Fruit fly (Drosophila melanogaster) whole organism, adult: ENCODE results near the gene Dnali1.

ENCODE experiments used
- Clk ChIP-seq: fragments of 200-800 bp; sonication (Bioruptor generic); optimal IDR thresholded peaks from 2 replicates; lab custom pipeline; 2017; ENCODE audit warnings: missing biosample characterization, missing genetic modification characterization
- Crg-1 ChIP-seq: fragments of 200-800 bp; sonication (Bioruptor generic); optimal IDR thresholded peaks from 2 replicates; lab custom pipeline; 2016; ENCODE audit warnings: missing biosample characterization, missing genetic modification characterization
- ovo ChIP-seq: fragments of 200-800 bp; sonication (Bioruptor generic); optimal IDR thresholded peaks from 2 replicates; lab custom pipeline; 2016; ENCODE audit warnings: missing biosample characterization, missing genetic modification characterization

- TF ChIP-seq Clk (GFP tag; lab: Kevin White, UChicago) (no peak), Crg-1 (GFP tag; lab: Kevin White, UChicago) (no peak), ovo (GFP tag; lab: Kevin White, UChicago) (no peak)
These were observed 48.0 kb upstream of the Dnali1 start for dm6 chr3R:11941116-11941515.
